Fruit fly (Drosophila melanogaster) Kc167 (cell line): ENCODE data around the gene gdl.

Experiments
- insv ChIP-seq: fragments of >200 bp; optimal IDR thresholded peaks from 3 replicates; lab custom pipeline; 2018; ENCODE audit warnings: missing external identifiers
- psq ChIP-seq: fragments of >200 bp; optimal IDR thresholded peaks from 2 replicates; lab custom pipeline; 2017; ENCODE audit warnings: missing external identifiers
- ttk ChIP-seq: sonication (Bioruptor generic); optimal IDR thresholded peaks from 2 replicates; lab custom pipeline; 2017; ENCODE audit warnings: missing external identifiers

DNA sequence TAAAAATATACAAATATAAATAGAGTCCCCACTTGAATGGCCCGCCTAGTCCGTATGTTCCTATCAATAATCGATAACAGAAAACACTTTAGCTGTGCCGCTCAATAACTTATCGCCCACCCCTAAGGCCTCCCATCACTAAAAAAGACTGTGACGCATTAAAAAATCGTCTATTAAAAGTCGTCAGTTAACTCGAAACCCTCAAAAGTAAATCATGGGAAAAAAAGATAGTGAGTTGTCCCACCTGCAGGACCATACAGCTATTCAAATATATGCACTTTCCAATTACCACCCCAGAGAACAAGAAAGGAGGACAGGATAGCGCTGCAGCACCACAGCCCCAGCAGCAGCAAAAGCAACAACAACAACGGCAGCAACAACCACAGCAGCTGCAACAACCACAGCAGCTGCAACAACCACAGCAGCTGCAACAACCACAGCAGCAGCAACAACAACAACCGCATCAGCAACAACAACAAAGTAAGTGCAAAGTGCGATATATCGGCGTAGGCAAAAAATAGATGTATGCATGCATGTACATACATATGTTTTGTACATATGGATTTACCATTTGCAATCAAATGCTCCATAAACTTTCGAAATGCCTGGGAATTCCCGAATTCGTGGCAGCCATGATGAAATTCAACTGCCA, 44.9 kb downstream of the gdl start, which contains the start of gene AGO2:
- TF ChIP-seq insv (lab: Kevin White, UChicago) (no peak), ttk (no peak), psq (lab: Kevin White, UChicago) (no peak)
